Worm (Caenorhabditis elegans) whole organism, L4 larva: ENCODE data around the gene srz-58.

Source experiments
- lin-13 ChIP-seq: fragments of 150-350 bp; optimal IDR thresholded peaks from 2 replicates; lab custom pipeline; 2014; ENCODE audit warnings: missing biosample characterization, missing genetic modification reagents, missing genetic modification characterization
- mep-1 ChIP-seq: fragments of 150-350 bp; sonication (generic microtip); optimal IDR thresholded peaks from 3 replicates; lab custom pipeline; 2014; ENCODE audit warnings: missing biosample characterization, missing genetic modification characterization
- unc-130 ChIP-seq: sonication (generic microtip); optimal IDR thresholded peaks from 2 replicates; lab custom pipeline; 2016; ENCODE audit warnings: missing genetic modification reagents, missing genetic modification characterization, missing compliant biosample characterization
- ztf-11 ChIP-seq: fragments of 150-350 bp; optimal IDR thresholded peaks from 2 replicates; lab custom pipeline; 2014; ENCODE audit warnings: missing biosample characterization, missing genetic modification characterization

DNA sequence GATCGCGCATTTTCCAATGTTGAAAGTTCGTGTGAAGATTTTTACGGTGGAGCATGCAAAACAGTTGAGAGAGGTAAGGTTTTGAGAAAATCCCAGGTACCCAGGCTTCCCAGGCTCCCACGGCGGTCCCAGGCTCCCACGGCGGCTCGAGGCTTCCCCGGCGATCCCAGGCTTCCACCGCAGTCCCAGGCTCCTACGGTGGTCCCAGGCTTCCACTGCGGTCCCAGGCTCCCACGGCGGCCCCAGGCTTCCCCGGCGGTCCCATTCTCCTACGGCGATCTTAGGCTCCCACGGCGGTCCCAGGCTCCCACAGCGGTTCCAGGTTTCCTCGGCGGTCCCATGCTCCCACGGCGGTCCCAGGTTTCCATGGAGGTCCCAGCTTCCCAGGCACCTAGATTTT lies 5.9 kb downstream of the srz-58 start:
- no peak for TF ChIP-seq ztf-11 (tag; lab: Kevin White, UChicago)
- TF ChIP-seq lin-13, result no peak
- no peak for TF ChIP-seq mep-1
- no peak for TF ChIP-seq unc-130 (GFP tag; lab: Kevin White, UChicago)
